Worm (Caenorhabditis elegans): ENCODE measurements around the gene Y53F4B.62.
"Not testable (repeated sequence)": the region's sequence is repeated elsewhere in the genome, so short reads cannot be mapped to it uniquely, and the experiment has no call there.

Y53F4B.62 gene

DNA sequence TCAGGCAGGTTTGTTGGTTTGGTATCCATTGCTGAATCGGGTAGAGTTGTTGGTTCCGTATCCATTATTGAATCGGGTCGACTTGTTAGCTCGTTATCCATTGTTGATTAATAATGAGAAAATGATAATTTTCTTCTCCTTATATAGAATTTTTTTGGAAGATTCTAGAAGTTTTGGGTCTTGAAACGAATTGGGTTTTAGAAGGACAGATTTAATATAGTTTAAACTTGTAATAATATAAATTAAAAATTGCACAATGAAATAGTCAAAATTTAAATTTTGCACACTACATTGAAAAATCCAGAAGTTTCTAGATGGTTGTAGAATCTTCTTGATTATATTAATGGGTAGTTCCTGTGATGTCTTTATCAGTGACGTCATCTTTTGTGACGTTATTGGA lies 10.5 kb upstream of the Y53F4B.62 start, which contains the start of gene Y53F4B.26:
TSS of gene Y53F4B.26 (minus strand) at position 101 of the 400 bp plus-strand sequence.
- not testable (repeated sequence) for TF ChIP-seq pqm-1, R02D3.7, lsy-12 (tag; optimal IDR thresholded peaks at IDR 0.05)

DNA sequence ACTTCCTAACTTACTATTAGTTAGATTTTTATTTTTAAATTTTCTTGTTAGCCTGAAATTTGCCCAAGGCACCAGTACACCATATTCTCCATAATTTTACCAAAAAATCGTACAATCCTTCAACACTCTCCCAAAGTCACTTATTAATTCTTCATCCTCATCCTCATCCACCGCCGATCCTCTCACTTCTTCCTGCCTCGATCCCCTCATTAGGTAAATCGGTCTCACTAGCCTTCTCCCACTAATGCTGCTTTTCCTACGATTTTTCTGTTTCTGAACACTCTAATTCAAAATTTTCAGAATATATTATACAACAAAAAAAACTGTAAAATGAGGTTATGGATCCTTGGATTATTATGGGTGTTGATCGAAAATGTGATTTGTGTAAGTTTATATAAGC lies 5.5 kb upstream of the Y53F4B.62 start, which contains the start of gene Y53F4B.25:
TSS of gene Y53F4B.25 (plus strand) at position 301 of the 400 bp plus-strand sequence.
- no peak for TF ChIP-seq ceh-28 (tag; optimal IDR thresholded peaks at IDR 0.05)
- no peak for TF ChIP-seq nhr-76 (tag; optimal IDR thresholded peaks at IDR 0.05)
- TF ChIP-seq nhr-11 (tag; optimal IDR thresholded peaks at IDR 0.05) = no peak
- no peak for TF ChIP-seq pha-4 (tag; optimal IDR thresholded peaks at IDR 0.05)
- no peak for TF ChIP-seq nhr-237 (tag; optimal IDR thresholded peaks at IDR 0.05)
- TF ChIP-seq mml-1 (tag; optimal IDR thresholded peaks at IDR 0.05) = no peak
- no peak for TF ChIP-seq nfya-1 (tag; optimal IDR thresholded peaks at IDR 0.05; ENCODE audit: insufficient read depth)
- no peak for TF ChIP-seq nhr-77 (tag; optimal IDR thresholded peaks at IDR 0.05)
- no peak for TF ChIP-seq egl-5 (tag; optimal IDR thresholded peaks at IDR 0.05)
- no peak for TF ChIP-seq zag-1 (tag; optimal IDR thresholded peaks at IDR 0.05)
- no peak for TF ChIP-seq R02D3.7 (tag; optimal IDR thresholded peaks at IDR 0.05)
- TF ChIP-seq nhr-28 (tag; optimal IDR thresholded peaks at IDR 0.05) = no peak
- no peak for TF ChIP-seq egl-27 (tag; optimal IDR thresholded peaks at IDR 0.05)
- no peak for TF ChIP-seq elt-3 (tag; optimal IDR thresholded peaks at IDR 0.05)
- no peak for TF ChIP-seq nhr-67 (tag; optimal IDR thresholded peaks at IDR 0.05)
- no peak for TF ChIP-seq ZK546.5 (tag; optimal IDR thresholded peaks at IDR 0.05)
- TF ChIP-seq unc-62 (GFP tag; optimal IDR thresholded peaks at IDR 0.05) = no peak
- TF ChIP-seq lin-15B (tag; optimal IDR thresholded peaks at IDR 0.05) = no peak

DNA sequence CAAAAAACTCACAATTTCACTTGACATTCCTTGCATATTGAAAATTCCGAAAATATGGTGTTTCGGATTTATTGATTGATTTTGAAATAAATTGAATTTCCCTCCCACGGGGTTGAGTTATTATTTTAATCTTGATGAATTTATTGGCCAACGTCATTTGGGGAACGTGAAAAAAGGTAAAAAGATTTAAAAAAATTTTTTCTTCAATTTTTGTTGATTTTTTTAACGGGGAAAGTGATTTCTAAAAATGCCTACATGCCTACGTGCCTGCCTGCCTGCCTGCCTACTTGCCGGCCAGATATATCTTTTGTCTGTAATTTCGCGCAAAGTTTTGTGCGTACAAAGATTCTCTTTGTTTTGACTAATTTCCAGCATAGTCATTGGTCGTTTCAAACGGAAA lies 3.9 kb upstream of the Y53F4B.62 start, which contains the start of gene Y53F4B.24:
TSS of gene Y53F4B.24 (minus strand) at position 101 of the 400 bp plus-strand sequence.
- TF ChIP-seq nhr-67 (tag; optimal IDR thresholded peaks at IDR 0.05) (no peak), pqm-1 (tag; optimal IDR thresholded peaks at IDR 0.05) (no peak), nhr-25 (tag; optimal IDR thresholded peaks at IDR 0.05) (no peak), ceh-9 (tag; optimal IDR thresholded peaks at IDR 0.05) (no peak), lsy-12 (tag; optimal IDR thresholded peaks at IDR 0.05) (no peak), ztf-4 (tag; optimal IDR thresholded peaks at IDR 0.05) (no peak), zag-1 (tag; optimal IDR thresholded peaks at IDR 0.05) (no peak), egl-5 (tag; optimal IDR thresholded peaks at IDR 0.05) (no peak), mml-1 (tag; optimal IDR thresholded peaks at IDR 0.05) (no peak), nhr-11 (tag; optimal IDR thresholded peaks at IDR 0.05) (no peak), ceh-28 (tag; optimal IDR thresholded peaks at IDR 0.05) (no peak)

DNA sequence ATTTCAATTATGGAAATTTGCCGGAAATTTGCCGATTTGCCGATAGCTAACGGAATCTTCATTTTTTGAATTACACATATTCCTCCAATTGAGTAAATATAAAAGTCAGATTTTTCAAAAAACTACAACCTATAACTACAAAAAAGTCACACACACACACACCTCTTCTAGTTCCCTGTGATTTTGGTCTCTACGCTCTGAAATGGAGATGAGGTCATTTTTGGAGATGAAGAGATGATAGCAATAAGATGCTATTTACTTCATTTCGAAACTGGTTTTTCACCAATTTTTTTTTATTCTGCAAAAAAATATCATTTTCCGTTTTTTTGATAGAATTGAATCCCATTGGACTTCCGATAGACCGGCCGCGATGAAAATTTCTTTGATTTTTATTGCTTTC lies 6.2 kb downstream of the Y53F4B.62 start, which contains the start of gene Y53F4B.23:
TSS of gene Y53F4B.23 (plus strand) at position 312 of the 400 bp plus-strand sequence.
- TF ChIP-seq ceh-9 (tag; optimal IDR thresholded peaks at IDR 0.05) (no peak), elt-1 (tag; optimal IDR thresholded peaks at IDR 0.05) (no peak), lin-15B (tag; optimal IDR thresholded peaks at IDR 0.05) (no peak), pha-4 (tag; optimal IDR thresholded peaks at IDR 0.05) (no peak), sea-2 (GFP tag; optimal IDR thresholded peaks at IDR 0.05) (no peak), ztf-11 (tag; optimal IDR thresholded peaks at IDR 0.05) (no peak), snpc-4 (tag; optimal IDR thresholded peaks at IDR 0.05) (no peak), nhr-76 (tag; optimal IDR thresholded peaks at IDR 0.05) (no peak), jun-1 (tag; optimal IDR thresholded peaks at IDR 0.05) (no peak), aly-2 (tag; optimal IDR thresholded peaks at IDR 0.05) (no peak), mml-1 (tag; optimal IDR thresholded peaks at IDR 0.05) (no peak), ceh-16 (tag; optimal IDR thresholded peaks at IDR 0.05) (no peak), lsy-12 (tag; optimal IDR thresholded peaks at IDR 0.05) (no peak), ama-1 (optimal IDR thresholded peaks at IDR 0.05) (no peak), ceh-28 (tag; optimal IDR thresholded peaks at IDR 0.05) (no peak), egl-27 (tag; optimal IDR thresholded peaks at IDR 0.05) (no peak), mdl-1 (tag; optimal IDR thresholded peaks at IDR 0.05) (no peak), nfya-1 (tag; optimal IDR thresholded peaks at IDR 0.05; ENCODE audit: insufficient read depth) (no peak), skn-1 (tag; optimal IDR thresholded peaks at IDR 0.05) (no peak)
